Worm (Caenorhabditis elegans) whole organism, late embryonic: ENCODE data around the gene C07D8.6.

ENCODE experiments used
- C38D4.7 ChIP-seq: fragments of 200-800 bp; sonication (Bioruptor generic); optimal IDR thresholded peaks from 2 replicates; lab custom pipeline; 2018; ENCODE audit warnings: mild to moderate bottlenecking, missing genetic modification characterization, moderate library complexity, missing compliant biosample characterization
- ceh-31 ChIP-seq: sonication (generic microtip); optimal IDR thresholded peaks from 2 replicates; lab custom pipeline; 2016; ENCODE audit warnings: missing genetic modification characterization, missing compliant biosample characterization
- ceh-45 ChIP-seq: fragments of 200-800 bp; sonication (Bioruptor generic); IDR thresholded peaks from 2 replicates; pipeline ENCODE4 v1.3.6; 2022; ENCODE audit warnings: missing genetic modification reagents, missing genetic modification characterization, missing compliant biosample characterization
- gmeb-2 ChIP-seq: sonication (generic microtip); optimal IDR thresholded peaks from 2 replicates; lab custom pipeline; 2016; ENCODE audit warnings: missing genetic modification characterization, inconsistent platforms, missing compliant biosample characterization
- hlh-30 ChIP-seq: sonication (generic microtip); optimal IDR thresholded peaks from 2 replicates; lab custom pipeline; 2017; ENCODE audit warnings: antibody characterized with exemption, missing genetic modification characterization, missing compliant biosample characterization; ENCODE audit not compliant: insufficient read depth
- hlh-6 ChIP-seq: sonication (generic microtip); optimal IDR thresholded peaks from 2 replicates; lab custom pipeline; 2016; ENCODE audit warnings: missing genotype, missing genetic modification characterization, missing compliant biosample characterization
- lim-6 ChIP-seq: sonication (generic microtip); optimal IDR thresholded peaks from 2 replicates; lab custom pipeline; 2016; ENCODE audit warnings: missing genetic modification characterization, missing compliant biosample characterization
- nhr-11 ChIP-seq: fragments of 150-350 bp; optimal IDR thresholded peaks from 2 replicates; lab custom pipeline; 2014; ENCODE audit warnings: missing biosample characterization, missing genetic modification characterization
- nhr-232 ChIP-seq: sonication (generic microtip); optimal IDR thresholded peaks from 2 replicates; lab custom pipeline; 2016; ENCODE audit warnings: missing genetic modification characterization, missing compliant biosample characterization
- pha-4 ChIP-seq: fragments of 150-350 bp; optimal IDR thresholded peaks from 2 replicates; lab custom pipeline; 2018; ENCODE audit warnings: missing biosample characterization, missing genetic modification reagents, missing genetic modification characterization

DNA sequence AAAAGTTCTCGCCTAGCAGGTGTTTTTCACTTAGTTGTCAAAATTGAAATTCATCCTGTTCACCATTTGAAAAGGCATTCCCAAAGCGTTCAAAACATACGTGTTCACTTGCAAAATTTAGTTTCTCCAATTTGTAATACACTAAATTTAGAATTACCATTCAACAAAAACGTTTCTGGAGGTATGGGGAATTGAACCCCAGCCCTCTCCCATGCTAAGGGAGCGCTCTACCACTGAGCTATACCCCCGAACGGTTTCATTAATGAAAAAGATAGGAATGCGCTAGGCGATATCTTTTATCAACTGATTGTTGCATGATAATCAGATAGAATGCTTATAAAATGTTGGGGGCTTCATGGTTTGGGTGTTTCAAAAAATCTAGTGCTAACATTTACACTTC, 37.3 kb downstream of the C07D8.6 start:
- TF ChIP-seq ceh-31 (tag; lab: Kevin White, UChicago), result no peak
- TF ChIP-seq hlh-30 (tag; lab: Kevin White, UChicago), result no peak
- TF ChIP-seq lim-6, result no peak
- no peak for TF ChIP-seq gmeb-2
- TF ChIP-seq nhr-11 (tag; lab: Kevin White, UChicago), result no peak
- TF ChIP-seq C38D4.7 (GFP tag; lab: Kevin White, UChicago), result no peak
- TF ChIP-seq ceh-45 (GFP tag; lab: Robert Waterston, UW), result no peak
- TF ChIP-seq hlh-6 (tag; lab: Kevin White, UChicago), result no peak
- no peak for TF ChIP-seq pha-4 (tag; lab: Kevin White, UChicago)
- TF ChIP-seq nhr-232 (tag; lab: Kevin White, UChicago), result no peak
